Fruit fly (Drosophila melanogaster): ENCODE measurements around the gene yem.

yem gene

DNA sequence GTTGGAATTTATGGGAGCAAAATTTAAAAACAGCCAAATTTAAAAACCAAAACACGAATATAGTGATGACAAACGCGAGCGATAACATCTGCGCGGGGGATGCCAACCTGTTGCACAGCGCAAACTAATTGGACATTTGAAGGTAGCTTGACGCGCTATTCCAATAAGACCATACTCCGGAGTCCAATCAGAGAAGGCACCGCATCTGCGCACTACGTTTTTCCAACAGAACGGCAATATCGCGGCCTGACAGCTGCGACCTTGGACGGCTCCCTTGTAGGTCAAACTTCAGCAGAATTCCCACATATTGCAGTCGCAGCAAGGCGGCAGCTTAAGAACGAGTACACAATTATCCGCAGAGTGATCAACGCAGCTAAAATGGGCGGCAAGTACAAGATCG lies 25.4 kb upstream of the yem start, which contains the start of the genes CG11882 and Pglym78 (continued):
- TF ChIP-seq Blimp-1 (GFP tag; optimal IDR thresholded peaks at IDR 0.05): no peak
- TF ChIP-seq gce (GFP tag; IDR thresholded peaks at IDR 0.05): no peak
- peak; percentile 41 for TF ChIP-seq p53 (GFP tag; optimal IDR thresholded peaks at IDR 0.05)
- peak; percentile 89 for TF ChIP-seq Lhr (GFP tag; optimal IDR thresholded peaks at IDR 0.05)
- no peak for TF ChIP-seq Trl (optimal IDR thresholded peaks at IDR 0.05)
- TF ChIP-seq Trl (GFP tag; optimal IDR thresholded peaks at IDR 0.05): peak; percentile 64
- peak; percentile 100 for TF ChIP-seq ftz-f1 (GFP tag; optimal IDR thresholded peaks at IDR 0.05)
- TF ChIP-seq Dfd (GFP tag; optimal IDR thresholded peaks at IDR 0.05): no peak
- TF ChIP-seq Six4 (GFP tag; optimal IDR thresholded peaks at IDR 0.05): peak; percentile 17
- TF ChIP-seq CG17612 (GFP tag; IDR thresholded peaks at IDR 0.05): no peak
- TF ChIP-seq CG5245 (GFP tag; optimal IDR thresholded peaks at IDR 0.05): no peak
- TF ChIP-seq corto (GFP tag; optimal IDR thresholded peaks at IDR 0.05): no peak
- TF ChIP-seq CG5953 (GFP tag; IDR thresholded peaks at IDR 0.05): no peak
- TF ChIP-seq pnt (GFP tag; optimal IDR thresholded peaks at IDR 0.05): peak; percentile 32
- TF ChIP-seq CG10543 (GFP tag; optimal IDR thresholded peaks at IDR 0.05): peak; percentile 42
- no peak; the same call in 2 of the 3 replicates for TF ChIP-seq CG11695 (GFP tag; IDR thresholded peaks at IDR 0.05)
- TF ChIP-seq crc (GFP tag; optimal IDR thresholded peaks at IDR 0.05): no peak
- no peak for TF ChIP-seq cg (GFP tag; optimal IDR thresholded peaks at IDR 0.05)
- peak; percentile 20; the same call in 1 of the 2 replicates for TF ChIP-seq Xrp1 (GFP tag; IDR thresholded peaks at IDR 0.05)
- no peak for TF ChIP-seq CG2889 (GFP tag; IDR thresholded peaks at IDR 0.05)
- TF ChIP-seq CG15514 (GFP tag; optimal IDR thresholded peaks at IDR 0.05): peak; percentile 90
- TF ChIP-seq tgo (GFP tag; IDR thresholded peaks at IDR 0.05): no peak
- peak; percentile 63 for TF ChIP-seq her (GFP tag; optimal IDR thresholded peaks at IDR 0.05)
- TF ChIP-seq CG17359 (tag; optimal IDR thresholded peaks at IDR 0.05): peak; percentile 6
- TF ChIP-seq CG42726 (GFP tag; IDR thresholded peaks at IDR 0.05; ENCODE audit: partially characterized antibody): peak; percentile 27; the same call in 1 of the 2 replicates
- no peak for TF ChIP-seq Deaf1 (tag; optimal IDR thresholded peaks at IDR 0.05)
- no peak for TF ChIP-seq CG8944 (GFP tag; optimal IDR thresholded peaks at IDR 0.05)
- peak; percentile 82 for TF ChIP-seq kah (GFP tag; optimal IDR thresholded peaks at IDR 0.05)
- TF ChIP-seq CG1024 (GFP tag; IDR thresholded peaks at IDR 0.05): 0 out of 2 replicates have a peak, but pooled peaks have one; percentile 14
- peak; percentile 40; the same call in 1 of the 2 replicates for TF ChIP-seq CG17328 (GFP tag; IDR thresholded peaks at IDR 0.05)
- TF ChIP-seq CG10654 (GFP tag; optimal IDR thresholded peaks at IDR 0.05): peak; percentile 2
- TF ChIP-seq sob (GFP tag; IDR thresholded peaks at IDR 0.05): peak; percentile 68
- TF ChIP-seq unc-4 (GFP tag; IDR thresholded peaks at IDR 0.05; ENCODE audit: partially characterized antibody): peak; percentile 65
- TF ChIP-seq Bdp1 (GFP tag; optimal IDR thresholded peaks at IDR 0.05): peak; percentile 20
- no peak for TF ChIP-seq luna (GFP tag; optimal IDR thresholded peaks at IDR 0.05)
- TF ChIP-seq unpg (GFP tag; optimal IDR thresholded peaks at IDR 0.05): no peak
- no peak for TF ChIP-seq Eip74EF (GFP tag; optimal IDR thresholded peaks at IDR 0.05)
- no peak for TF ChIP-seq NK7.1 (GFP tag; optimal IDR thresholded peaks at IDR 0.05)
- peak; percentile 53; the same call in 1 of the 3 replicates for TF ChIP-seq ase (GFP tag; IDR thresholded peaks at IDR 0.05)
- no peak for TF ChIP-seq Oli (tag; optimal IDR thresholded peaks at IDR 0.05)
- no peak for TF ChIP-seq CG32772 (GFP tag; IDR thresholded peaks at IDR 0.05)
- no peak for TF ChIP-seq repo (GFP tag; optimal IDR thresholded peaks at IDR 0.05)
- peak; percentile 16 for TF ChIP-seq shn (GFP tag; optimal IDR thresholded peaks at IDR 0.05)
- TF ChIP-seq CG1832 (GFP tag; optimal IDR thresholded peaks at IDR 0.05): no peak
- peak; percentile 30; the same call in 1 of the 2 replicates for TF ChIP-seq Atf6 (GFP tag; IDR thresholded peaks at IDR 0.05)
- peak; percentile 64 for TF ChIP-seq zfh1 (GFP tag; IDR thresholded peaks at IDR 0.05)
- TF ChIP-seq Gsc (GFP tag; IDR thresholded peaks at IDR 0.05): no peak
- TF ChIP-seq ro (GFP tag; IDR thresholded peaks at IDR 0.05): no peak
- no peak for TF ChIP-seq CG16779 (GFP tag; IDR thresholded peaks at IDR 0.05)
- no peak for TF ChIP-seq zf30C (GFP tag; optimal IDR thresholded peaks at IDR 0.05)
- TF ChIP-seq Mrtf (GFP tag; IDR thresholded peaks at IDR 0.05): no peak
- TF ChIP-seq CG9817 (tag; optimal IDR thresholded peaks at IDR 0.05): peak; percentile 20

Data from whole organism, embryonic.